Worm (Caenorhabditis elegans) whole organism, young adult: ENCODE results near the gene ztf-30.

ENCODE experiments used
- B0035.1 ChIP-seq: sonication (generic microtip); optimal IDR thresholded peaks from 2 replicates; lab custom pipeline; 2016; ENCODE audit warnings: missing genetic modification characterization, mild to moderate bottlenecking, missing compliant biosample characterization, missing genotype, missing genetic modification reagents
- D2030.7 ChIP-seq: fragments of 200-800 bp; sonication (Bioruptor generic); IDR thresholded peaks from 2 replicates; pipeline ENCODE4 v1.3.6; 2022; ENCODE audit warnings: missing genetic modification reagents, missing genetic modification characterization, missing compliant biosample characterization
- F57A8.1 ChIP-seq: fragments of 200-800 bp; sonication (Bioruptor generic); optimal IDR thresholded peaks from 2 replicates; lab custom pipeline; 2018; ENCODE audit warnings: mild to moderate bottlenecking, missing genetic modification characterization, moderate library complexity, missing compliant biosample characterization
- T07F8.4 ChIP-seq: sonication (generic microtip); optimal IDR thresholded peaks from 2 replicates; lab custom pipeline; 2016; ENCODE audit warnings: mild to moderate bottlenecking, missing genetic modification characterization, moderate library complexity, missing compliant biosample characterization
- T26A5.8 ChIP-seq: sonication (generic microtip); optimal IDR thresholded peaks from 2 replicates; lab custom pipeline; 2016; ENCODE audit warnings: missing genetic modification characterization, missing compliant biosample characterization
- Y79H2A.3 ChIP-seq: fragments of 200-800 bp; sonication (Bioruptor generic); conservative IDR thresholded peaks from 2 replicates; pipeline ENCODE4 v1.3.6; 2022; ENCODE audit warnings: missing genetic modification reagents, missing genetic modification characterization, missing compliant biosample characterization
- aptf-2 ChIP-seq: fragments of 200-800 bp; sonication (Bioruptor generic); conservative IDR thresholded peaks from 2 replicates; pipeline ENCODE4 v1.3.6; 2022; ENCODE audit warnings: missing genetic modification reagents, missing genetic modification characterization, missing compliant biosample characterization
- aptf-3 ChIP-seq: fragments of 200-800 bp; sonication (Bioruptor generic); IDR thresholded peaks from 2 replicates; pipeline ENCODE4 v1.3.6; 2022; ENCODE audit warnings: missing genetic modification characterization, missing compliant biosample characterization
- attf-3 ChIP-seq: fragments of 200-800 bp; sonication (Bioruptor generic); conservative IDR thresholded peaks from 2 replicates; pipeline ENCODE4 v1.3.6; 2022; ENCODE audit warnings: missing genetic modification reagents, missing genetic modification characterization, missing compliant biosample characterization
- attf-5 ChIP-seq: fragments of 200-800 bp; sonication (Bioruptor generic); optimal IDR thresholded peaks from 2 replicates; lab custom pipeline; 2018; ENCODE audit warnings: mild to moderate bottlenecking, missing genetic modification characterization, missing compliant biosample characterization
- attf-6 ChIP-seq: fragments of 200-800 bp; sonication (Bioruptor generic); IDR thresholded peaks from 2 replicates; pipeline ENCODE4 v1.3.6; 2022; ENCODE audit warnings: missing genetic modification reagents, missing genetic modification characterization, missing compliant biosample characterization
- bed-1 ChIP-seq: fragments of 200-800 bp; sonication (Bioruptor generic); IDR thresholded peaks from 2 replicates; pipeline ENCODE4 v1.3.6; 2022; ENCODE audit warnings: missing genetic modification reagents, missing genetic modification characterization, missing compliant biosample characterization
- ceh-27 ChIP-seq: fragments of 200-800 bp; sonication (Bioruptor generic); optimal IDR thresholded peaks from 2 replicates; lab custom pipeline; 2018; ENCODE audit warnings: mild to moderate bottlenecking, missing genetic modification characterization, moderate library complexity, missing compliant biosample characterization
- ceh-79 ChIP-seq: sonication (generic microtip); optimal IDR thresholded peaks from 2 replicates; lab custom pipeline; 2017; ENCODE audit warnings: mild to moderate bottlenecking, missing genetic modification characterization, missing compliant biosample characterization
- chd-7 ChIP-seq: sonication (generic microtip); optimal IDR thresholded peaks from 2 replicates; lab custom pipeline; 2016; ENCODE audit warnings: mild to moderate bottlenecking, missing genetic modification characterization, moderate library complexity, missing compliant biosample characterization
- die-1 ChIP-seq: sonication (generic microtip); optimal IDR thresholded peaks from 2 replicates; lab custom pipeline; 2016; ENCODE audit warnings: missing genotype, mild to moderate bottlenecking, missing genetic modification characterization, missing compliant biosample characterization
- dox-1 ChIP-seq: fragments of 200-800 bp; sonication (Bioruptor generic); IDR thresholded peaks from 2 replicates; pipeline ENCODE4 v1.3.6; 2022; ENCODE audit warnings: missing genetic modification reagents, missing genetic modification characterization, missing compliant biosample characterization
- egl-44 ChIP-seq: fragments of 200-800 bp; sonication (Bioruptor generic); IDR thresholded peaks from 2 replicates; pipeline ENCODE4 v1.3.6; 2022; ENCODE audit warnings: missing genetic modification reagents, missing genetic modification characterization, missing compliant biosample characterization
- egrh-3 ChIP-seq: fragments of 200-800 bp; sonication (Bioruptor generic); IDR thresholded peaks from 2 replicates; pipeline ENCODE4 v1.3.6; 2022; ENCODE audit warnings: missing genetic modification reagents, missing genetic modification characterization, missing compliant biosample characterization
- ekl-4 ChIP-seq: fragments of 200-800 bp; sonication (Bioruptor generic); IDR thresholded peaks from 2 replicates; pipeline ENCODE4 v1.3.6; 2022; ENCODE audit warnings: missing genetic modification reagents, missing genetic modification characterization, missing compliant biosample characterization
- ets-4 ChIP-seq: fragments of 200-800 bp; sonication (Bioruptor generic); optimal IDR thresholded peaks from 2 replicates; lab custom pipeline; 2018; ENCODE audit warnings: mild to moderate bottlenecking, missing genetic modification characterization, missing compliant biosample characterization
- gei-17 ChIP-seq: fragments of 200-800 bp; sonication (Bioruptor generic); optimal IDR thresholded peaks from 2 replicates; lab custom pipeline; 2018; ENCODE audit warnings: mild to moderate bottlenecking, missing genetic modification characterization, missing compliant biosample characterization
- hlh-12 ChIP-seq: sonication (generic microtip); optimal IDR thresholded peaks from 2 replicates; lab custom pipeline; 2016; ENCODE audit warnings: missing genetic modification characterization, missing compliant biosample characterization
- hlh-26 ChIP-seq: fragments of 200-800 bp; sonication (Bioruptor generic); conservative IDR thresholded peaks from 2 replicates; pipeline ENCODE4 v1.3.6; 2022; ENCODE audit warnings: missing genetic modification reagents, missing genetic modification characterization, missing compliant biosample characterization
- hsf-1 ChIP-seq: fragments of 200-800 bp; sonication (Bioruptor generic); IDR thresholded peaks from 2 replicates; pipeline ENCODE4 v1.3.6; 2022; ENCODE audit warnings: missing genetic modification reagents, missing genetic modification characterization, missing compliant biosample characterization
- let-526 ChIP-seq: fragments of 200-800 bp; sonication (Bioruptor generic); IDR thresholded peaks from 2 replicates; pipeline ENCODE4 v1.3.6; 2022; ENCODE audit warnings: missing genetic modification reagents, missing genetic modification characterization, missing compliant biosample characterization
- lin-26 ChIP-seq: fragments of 200-800 bp; sonication (Bioruptor generic); IDR thresholded peaks from 2 replicates; pipeline ENCODE4 v1.3.6; 2022; ENCODE audit warnings: missing genetic modification reagents, missing genetic modification characterization, missing compliant biosample characterization
- lir-1 ChIP-seq: fragments of 200-800 bp; sonication (Bioruptor generic); conservative IDR thresholded peaks from 2 replicates; pipeline ENCODE4 v1.3.6; 2022; ENCODE audit warnings: missing genetic modification reagents, missing genetic modification characterization, missing compliant biosample characterization
- lsy-27 ChIP-seq: sonication (generic microtip); optimal IDR thresholded peaks from 2 replicates; lab custom pipeline; 2017; ENCODE audit warnings: missing genetic modification characterization, mild to moderate bottlenecking, missing compliant biosample characterization, antibody characterized with exemption, missing genotype, borderline replicate concordance; ENCODE audit not compliant: insufficient read depth
- madf-3 ChIP-seq: fragments of 200-800 bp; sonication (Bioruptor generic); IDR thresholded peaks from 2 replicates; pipeline ENCODE4 v1.3.6; 2022; ENCODE audit warnings: missing genetic modification reagents, missing genetic modification characterization, missing compliant biosample characterization
- madf-6 ChIP-seq: fragments of 200-800 bp; sonication (Bioruptor generic); IDR thresholded peaks from 2 replicates; pipeline ENCODE4 v1.3.6; 2022; ENCODE audit warnings: missing genetic modification reagents, missing genetic modification characterization, missing compliant biosample characterization
- nfya-2 ChIP-seq: fragments of 200-800 bp; sonication (Bioruptor generic); IDR thresholded peaks from 2 replicates; pipeline ENCODE4 v1.3.6; 2022; ENCODE audit warnings: missing genetic modification reagents, missing genetic modification characterization, missing compliant biosample characterization
- nfyb-1 ChIP-seq: fragments of 200-800 bp; sonication (Bioruptor generic); IDR thresholded peaks from 2 replicates; pipeline ENCODE4 v1.3.6; 2022; ENCODE audit warnings: missing genetic modification reagents, missing genetic modification characterization, missing compliant biosample characterization
- nhr-90 ChIP-seq: sonication (generic microtip); optimal IDR thresholded peaks from 2 replicates; lab custom pipeline; 2016; ENCODE audit warnings: missing genotype, mild to moderate bottlenecking, missing genetic modification characterization, missing compliant biosample characterization
- repo-1 ChIP-seq: sonication (generic microtip); optimal IDR thresholded peaks from 2 replicates; lab custom pipeline; 2017; ENCODE audit warnings: mild to moderate bottlenecking, missing genetic modification characterization, missing compliant biosample characterization
- rpc-1 ChIP-seq, 2 experiments: fragments of 150-350 bp in 1 of 2; sonication (generic microtip) in 1 of 2; optimal IDR thresholded peaks; 2 replicates each; lab custom pipeline; 2014 to 2018; ENCODE audit warnings: missing biosample characterization in 1 of 2, missing genetic modification characterization in 1 of 2, missing genetic modification reagents in 1 of 2, missing genotype in 1 of 2
- snpc-1.1 ChIP-seq: sonication (generic microtip); optimal IDR thresholded peaks from 2 replicates; lab custom pipeline; 2017; ENCODE audit warnings: missing genetic modification characterization, mild to moderate bottlenecking, missing compliant biosample characterization, antibody characterized with exemption, moderate library complexity, missing genotype, missing genetic modification reagents; ENCODE audit not compliant: insufficient read depth
- snpc-1.3 ChIP-seq: sonication (generic microtip); optimal IDR thresholded peaks from 2 replicates; lab custom pipeline; 2017; ENCODE audit warnings: missing genetic modification characterization, mild to moderate bottlenecking, missing compliant biosample characterization, antibody characterized with exemption, moderate library complexity, missing genotype, missing genetic modification reagents; ENCODE audit not compliant: insufficient read depth
- snpc-3.4 ChIP-seq: sonication (generic microtip); optimal IDR thresholded peaks from 2 replicates; lab custom pipeline; 2017; ENCODE audit warnings: missing genetic modification characterization, mild to moderate bottlenecking, missing compliant biosample characterization, antibody characterized with exemption, moderate library complexity, missing genotype, missing genetic modification reagents
- somi-1 ChIP-seq: fragments of 200-800 bp; sonication (Bioruptor generic); optimal IDR thresholded peaks from 2 replicates; lab custom pipeline; 2018; ENCODE audit warnings: mild to moderate bottlenecking, missing genetic modification characterization, missing compliant biosample characterization
- tbp1 ChIP-seq: fragments of 200-800 bp; sonication (Bioruptor generic); optimal IDR thresholded peaks from 2 replicates; lab custom pipeline; 2018; ENCODE audit warnings: mild to moderate bottlenecking, missing genetic modification characterization, missing compliant biosample characterization
- unc-130 ChIP-seq: sonication (generic microtip); optimal IDR thresholded peaks from 2 replicates; lab custom pipeline; 2016; ENCODE audit warnings: missing genetic modification reagents, missing genetic modification characterization, missing compliant biosample characterization
- xnd-1 ChIP-seq: sonication (generic microtip); optimal IDR thresholded peaks from 2 replicates; lab custom pipeline; 2016; ENCODE audit warnings: missing genotype, missing genetic modification reagents, missing genetic modification characterization, missing compliant biosample characterization
- ztf-25 ChIP-seq: fragments of 200-800 bp; sonication (Bioruptor generic); IDR thresholded peaks from 2 replicates; pipeline ENCODE4 v1.3.6; 2022; ENCODE audit warnings: missing genetic modification reagents, missing genetic modification characterization, missing compliant biosample characterization
- ztf-26 ChIP-seq: sonication (generic microtip); optimal IDR thresholded peaks from 2 replicates; lab custom pipeline; 2017; ENCODE audit warnings: missing genetic modification characterization, missing compliant biosample characterization
- ztf-28 ChIP-seq: fragments of 200-800 bp; sonication (Bioruptor generic); IDR thresholded peaks from 2 replicates; pipeline ENCODE4 v1.3.6; 2022; ENCODE audit warnings: missing genetic modification reagents, missing genetic modification characterization, missing compliant biosample characterization

Gene ztf-30

ce11 chrIII:8639188-8639795 is 41.6 kb upstream of the ztf-30 start, which contains the start of gene fip-1 (continued):
- 0 out of 2 replicates have a peak, but pooled peaks have one; percentile 71 for TF ChIP-seq bed-1 (GFP tag; lab: Robert Waterston, UW)
- TF ChIP-seq xnd-1 (tag; lab: Kevin White, UChicago), result no peak
- TF ChIP-seq lsy-27 (tag; lab: Kevin White, UChicago), result no peak
- TF ChIP-seq T07F8.4, result peak; percentile 32
- TF ChIP-seq F57A8.1 (GFP tag; lab: Kevin White, UChicago), result no peak
- no peak for TF ChIP-seq hlh-26 (GFP tag; lab: Robert Waterston, UW)
- no peak for TF ChIP-seq T26A5.8 (tag; lab: Kevin White, UChicago)
- TF ChIP-seq hlh-12 (tag; lab: Kevin White, UChicago), result no peak
- peak; percentile 96 for TF ChIP-seq tbp1 (GFP tag; lab: Kevin White, UChicago)
- TF ChIP-seq rpc-1 (optimal IDR thresholded peaks at IDR 0.05; lab: Kevin White, UChicago), result peak; percentile 90
- TF ChIP-seq rpc-1 (tag; optimal IDR thresholded peaks at IDR 0.05; lab: Kevin White, UChicago), result peak; percentile 93
- no peak; the same call in 1 of the 2 replicates for TF ChIP-seq dox-1 (GFP tag; lab: Robert Waterston, UW)
- peak; percentile 66 for TF ChIP-seq snpc-1.3 (tag; lab: Kevin White, UChicago)
- TF ChIP-seq nfyb-1, result no peak
- peak; percentile 68; the same call in 1 of the 2 replicates for TF ChIP-seq madf-6
- no peak for TF ChIP-seq aptf-2
- TF ChIP-seq ekl-4 (GFP tag; lab: Robert Waterston, UW), result peak; percentile 74
- no peak for TF ChIP-seq ztf-26
- TF ChIP-seq ceh-79, result no peak
- peak; percentile 83 for TF ChIP-seq die-1 (tag; lab: Kevin White, UChicago)
- no peak for TF ChIP-seq madf-3 (GFP tag; lab: Robert Waterston, UW)
- TF ChIP-seq attf-6 (GFP tag; lab: Robert Waterston, UW), result peak; percentile 64; the same call in 1 of the 2 replicates
- 0 out of 2 replicates have a peak, but pooled peaks have one; percentile 62 for TF ChIP-seq ztf-25 (GFP tag; lab: Robert Waterston, UW)
- no peak for TF ChIP-seq somi-1
- TF ChIP-seq egl-44 (GFP tag; lab: Robert Waterston, UW), result no peak
- no peak for TF ChIP-seq attf-5 (GFP tag; lab: Kevin White, UChicago)
- peak; percentile 41; the same call in 1 of the 2 replicates for TF ChIP-seq attf-3
- TF ChIP-seq lin-26 (GFP tag; lab: Robert Waterston, UW), result peak; percentile 92
- TF ChIP-seq ztf-28 (GFP tag; lab: Robert Waterston, UW), result 0 out of 2 replicates have a peak, but pooled peaks have one; percentile 28
- no peak for TF ChIP-seq snpc-1.1
- peak; percentile 72 for TF ChIP-seq nhr-90 (tag; lab: Kevin White, UChicago)
- TF ChIP-seq chd-7, result no peak
- no peak for TF ChIP-seq hsf-1 (GFP tag; lab: Robert Waterston, UW)
- TF ChIP-seq Y79H2A.3 (GFP tag; lab: Robert Waterston, UW), result no peak
- TF ChIP-seq snpc-3.4, result peak; percentile 58
- peak; percentile 76 for TF ChIP-seq D2030.7 (GFP tag; lab: Robert Waterston, UW)
- TF ChIP-seq let-526 (GFP tag; lab: Robert Waterston, UW), result no peak
- no peak for TF ChIP-seq gei-17 (GFP tag; lab: Kevin White, UChicago)
- no peak for TF ChIP-seq B0035.1 (tag; lab: Kevin White, UChicago)
- peak; percentile 34; the same call in 1 of the 2 replicates for TF ChIP-seq egrh-3 (GFP tag; lab: Robert Waterston, UW)
- TF ChIP-seq lir-1, result no peak
- TF ChIP-seq unc-130, result no peak
- 0 out of 2 replicates have a peak, but pooled peaks have one; percentile 70 for TF ChIP-seq aptf-3
- TF ChIP-seq nfya-2, result peak; percentile 33; the same call in 1 of the 2 replicates
- no peak for TF ChIP-seq ets-4 (GFP tag; lab: Kevin White, UChicago)
- TF ChIP-seq repo-1, result peak; percentile 61
- TF ChIP-seq ceh-27 (GFP tag; lab: Kevin White, UChicago), result peak; percentile 39
